Fruit fly (Drosophila melanogaster) Kc167 (cell line): ENCODE data around the gene CG31268.

Experiments
- Myc ChIP-seq: fragments of >200 bp; optimal IDR thresholded peaks from 2 replicates; lab custom pipeline; 2017; ENCODE audit warnings: missing external identifiers
- Sin3A ChIP-seq: fragments of >200 bp; optimal IDR thresholded peaks from 2 replicates; lab custom pipeline; 2018; ENCODE audit warnings: missing external identifiers
- h ChIP-seq: fragments of >200 bp; optimal IDR thresholded peaks from 3 replicates; lab custom pipeline; 2018; ENCODE audit warnings: missing external identifiers
- insv ChIP-seq: fragments of >200 bp; optimal IDR thresholded peaks from 3 replicates; lab custom pipeline; 2018; ENCODE audit warnings: missing external identifiers
- psq ChIP-seq: fragments of >200 bp; optimal IDR thresholded peaks from 2 replicates; lab custom pipeline; 2017; ENCODE audit warnings: missing external identifiers
- ttk ChIP-seq: sonication (Bioruptor generic); optimal IDR thresholded peaks from 2 replicates; lab custom pipeline; 2017; ENCODE audit warnings: missing external identifiers

dm6 chr3R:17081359-17081935 is 49.8 kb downstream of the CG31268 start:
- no peak for TF ChIP-seq psq (lab: Kevin White, UChicago)
- no peak for TF ChIP-seq Sin3A
- TF ChIP-seq h (lab: Kevin White, UChicago) = no peak
- no peak for TF ChIP-seq ttk (lab: Kevin White, UChicago)
- no peak for TF ChIP-seq insv (lab: Kevin White, UChicago)
- TF ChIP-seq Myc (lab: Kevin White, UChicago) = no peak
